Worm (Caenorhabditis elegans) whole organism, mixed stage, embryonic: ENCODE results near the gene clec-132.

ENCODE experiments used
- bed-3 ChIP-seq: fragments of 200-800 bp; sonication (Bioruptor generic); optimal IDR thresholded peaks from 3 replicates; lab custom pipeline; 2018; ENCODE audit warnings: mild to moderate bottlenecking, missing genetic modification characterization, moderate library complexity, missing compliant biosample characterization
- blmp-1 ChIP-seq: fragments of 150-350 bp; optimal IDR thresholded peaks from 2 replicates; lab custom pipeline; 2014; ENCODE audit warnings: missing biosample characterization, missing genetic modification characterization
- ceh-39 ChIP-seq: fragments of 150-350 bp; optimal IDR thresholded peaks from 2 replicates; lab custom pipeline; 2014; ENCODE audit warnings: missing biosample characterization, missing genetic modification characterization
- ceh-83 ChIP-seq: fragments of 200-800 bp; sonication (Bioruptor generic); optimal IDR thresholded peaks from 2 replicates; lab custom pipeline; 2018; ENCODE audit warnings: mild to moderate bottlenecking, missing genetic modification characterization, missing compliant biosample characterization
- ces-1 ChIP-seq: fragments of 150-350 bp; optimal IDR thresholded peaks from 2 replicates; lab custom pipeline; 2014; ENCODE audit warnings: missing biosample characterization, missing genetic modification reagents, missing genetic modification characterization
- cnd-1 ChIP-seq: fragments of 200-800 bp; sonication (Bioruptor generic); optimal IDR thresholded peaks from 2 replicates; lab custom pipeline; 2018; ENCODE audit warnings: mild to moderate bottlenecking, missing genetic modification characterization, missing compliant biosample characterization
- drap-1 ChIP-seq: fragments of 200-800 bp; sonication (Bioruptor generic); optimal IDR thresholded peaks from 3 replicates; lab custom pipeline; 2018; ENCODE audit warnings: mild to moderate bottlenecking, missing genetic modification characterization, missing compliant biosample characterization
- elt-3 ChIP-seq: fragments of 150-350 bp; optimal IDR thresholded peaks from 2 replicates; lab custom pipeline; 2014; ENCODE audit warnings: missing biosample characterization, missing genetic modification characterization
- flh-1 ChIP-seq: fragments of 200-800 bp; sonication (Bioruptor generic); optimal IDR thresholded peaks from 2 replicates; lab custom pipeline; 2018; ENCODE audit warnings: mild to moderate bottlenecking, missing genetic modification characterization, moderate library complexity, missing compliant biosample characterization
- lin-13 ChIP-seq: fragments of 150-350 bp; optimal IDR thresholded peaks from 2 replicates; lab custom pipeline; 2014; ENCODE audit warnings: missing biosample characterization, missing genetic modification characterization
- lin-32 ChIP-seq: fragments of 200-800 bp; sonication (Bioruptor generic); optimal IDR thresholded peaks from 2 replicates; lab custom pipeline; 2018; ENCODE audit warnings: mild to moderate bottlenecking, missing genetic modification characterization, missing compliant biosample characterization
- lsy-2 ChIP-seq: fragments of 150-350 bp; optimal IDR thresholded peaks from 2 replicates; lab custom pipeline; 2014; ENCODE audit warnings: missing biosample characterization, missing genetic modification characterization
- mab-5 ChIP-seq: fragments of 150-350 bp; optimal IDR thresholded peaks from 2 replicates; lab custom pipeline; 2014; ENCODE audit warnings: missing biosample characterization, missing genetic modification characterization
- mep-1 ChIP-seq: fragments of 150-350 bp; optimal IDR thresholded peaks from 2 replicates; lab custom pipeline; 2017; ENCODE audit warnings: missing biosample characterization, missing genetic modification reagents, missing genetic modification characterization, inconsistent platforms
- mls-2 ChIP-seq: sonication (generic microtip); optimal IDR thresholded peaks from 2 replicates; lab custom pipeline; 2016; ENCODE audit warnings: mild to moderate bottlenecking, missing genetic modification characterization, moderate library complexity, missing compliant biosample characterization
- nhr-12 ChIP-seq: fragments of 150-350 bp; optimal IDR thresholded peaks from 2 replicates; lab custom pipeline; 2014; ENCODE audit warnings: missing biosample characterization, missing genetic modification characterization
- nhr-2 ChIP-seq: fragments of 150-350 bp; optimal IDR thresholded peaks from 2 replicates; lab custom pipeline; 2014; ENCODE audit warnings: missing biosample characterization, missing genetic modification characterization
- nhr-237 ChIP-seq: fragments of 150-350 bp; optimal IDR thresholded peaks from 2 replicates; lab custom pipeline; 2014; ENCODE audit warnings: missing biosample characterization, missing genetic modification characterization
- nhr-28 ChIP-seq: fragments of 150-350 bp; optimal IDR thresholded peaks from 2 replicates; lab custom pipeline; 2014; ENCODE audit warnings: missing biosample characterization, missing genetic modification characterization
- nhr-76 ChIP-seq: sonication (generic microtip); optimal IDR thresholded peaks from 2 replicates; lab custom pipeline; 2017; ENCODE audit warnings: missing biosample characterization, missing genetic modification characterization
- pha-4 ChIP-seq: fragments of 150-350 bp; optimal IDR thresholded peaks from 2 replicates; lab custom pipeline; 2018; ENCODE audit warnings: missing biosample characterization, missing genetic modification reagents, missing genetic modification characterization
- sem-2 ChIP-seq: fragments of 200-800 bp; sonication (Bioruptor generic); optimal IDR thresholded peaks from 2 replicates; lab custom pipeline; 2018; ENCODE audit warnings: mild to moderate bottlenecking, missing genetic modification characterization, missing compliant biosample characterization
- snpc-4 ChIP-seq: fragments of 150-350 bp; optimal IDR thresholded peaks from 2 replicates; lab custom pipeline; 2014; ENCODE audit warnings: missing biosample characterization, missing genetic modification characterization
- sptf-1 ChIP-seq: sonication (generic microtip); optimal IDR thresholded peaks from 2 replicates; lab custom pipeline; 2017; ENCODE audit warnings: mild to moderate bottlenecking, missing genetic modification characterization, moderate library complexity, missing compliant biosample characterization
- tbx-8 ChIP-seq: fragments of 200-800 bp; sonication (Bioruptor generic); optimal IDR thresholded peaks from 2 replicates; lab custom pipeline; 2018; ENCODE audit warnings: mild to moderate bottlenecking, missing genetic modification characterization, moderate library complexity, missing compliant biosample characterization
- unc-120 ChIP-seq: sonication (generic microtip); optimal IDR thresholded peaks from 2 replicates; lab custom pipeline; 2017; ENCODE audit warnings: missing genetic modification characterization, missing compliant biosample characterization; ENCODE audit not compliant: poor library complexity, severe bottlenecking
- unc-39 ChIP-seq: fragments of 150-350 bp; optimal IDR thresholded peaks from 2 replicates; lab custom pipeline; 2014; ENCODE audit warnings: missing biosample characterization, missing genetic modification characterization
- unc-62 ChIP-seq: fragments of 150-350 bp; optimal IDR thresholded peaks from 2 replicates; lab custom pipeline; 2014; ENCODE audit warnings: missing biosample characterization, missing genetic modification reagents, missing genetic modification characterization
- zip-8 ChIP-seq: fragments of 150-350 bp; optimal IDR thresholded peaks from 2 replicates; lab custom pipeline; 2014; ENCODE audit warnings: missing biosample characterization, missing genetic modification characterization

clec-132 gene

ce11 chrII:3554673-3555072, 22.2 kb upstream of the clec-132 start:
- TF ChIP-seq zip-8 = no peak
- no peak for TF ChIP-seq ces-1 (GFP tag; lab: Kevin White, UChicago)
- TF ChIP-seq sptf-1 (tag; lab: Kevin White, UChicago) = no peak
- no peak for TF ChIP-seq sem-2 (GFP tag; lab: Kevin White, UChicago)
- no peak for TF ChIP-seq nhr-12 (tag; lab: Kevin White, UChicago)
- no peak for TF ChIP-seq lin-32 (GFP tag; lab: Kevin White, UChicago)
- TF ChIP-seq unc-39 (tag; lab: Kevin White, UChicago) = no peak
- no peak for TF ChIP-seq mep-1 (tag; lab: Kevin White, UChicago)
- TF ChIP-seq flh-1 (GFP tag; lab: Kevin White, UChicago) = no peak
- no peak for TF ChIP-seq snpc-4 (tag; lab: Kevin White, UChicago)
- no peak for TF ChIP-seq unc-62 (GFP tag; lab: Kevin White, UChicago)

- TF ChIP-seq blmp-1 (no peak), unc-120 (no peak), cnd-1 (tag; lab: Kevin White, UChicago) (no peak), drap-1 (no peak), ceh-39 (tag; lab: Kevin White, UChicago) (no peak)
- TF ChIP-seq, all 35 proteins: peak for 0
Observed at ce11 chrII:3555281-3555680, 21.6 kb upstream of the clec-132 start.

DNA sequence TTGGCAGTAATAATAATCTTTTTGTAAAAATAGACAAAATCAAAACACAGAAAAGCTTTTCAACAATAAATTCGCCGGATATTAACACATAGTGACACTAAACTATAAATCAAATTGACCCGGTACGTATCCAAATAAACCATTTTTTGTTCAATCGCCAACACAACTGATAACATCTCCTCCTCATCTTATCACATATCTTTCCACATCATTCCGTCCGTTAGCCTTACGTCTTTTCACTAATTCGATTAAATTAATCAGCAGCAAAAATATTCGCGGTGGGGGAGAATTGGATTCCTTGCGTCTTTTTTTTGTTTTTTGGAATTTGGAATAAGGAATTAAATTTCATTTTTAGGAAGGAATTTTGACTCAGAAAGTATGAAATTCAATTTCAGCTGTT, 20.3 kb upstream of the clec-132 start:
- TF ChIP-seq cnd-1 (tag; lab: Kevin White, UChicago) (no peak), drap-1 (no peak), mab-5 (tag; lab: Kevin White, UChicago) (no peak), nhr-28 (tag; lab: Kevin White, UChicago) (no peak), nhr-2 (tag; lab: Kevin White, UChicago) (no peak), mls-2 (tag; lab: Kevin White, UChicago) (no peak), pha-4 (tag; lab: Kevin White, UChicago) (no peak), ceh-39 (tag; lab: Kevin White, UChicago) (no peak), lin-32 (GFP tag; lab: Kevin White, UChicago) (no peak), blmp-1 (no peak), lin-13 (tag; lab: Kevin White, UChicago) (no peak)

DNA sequence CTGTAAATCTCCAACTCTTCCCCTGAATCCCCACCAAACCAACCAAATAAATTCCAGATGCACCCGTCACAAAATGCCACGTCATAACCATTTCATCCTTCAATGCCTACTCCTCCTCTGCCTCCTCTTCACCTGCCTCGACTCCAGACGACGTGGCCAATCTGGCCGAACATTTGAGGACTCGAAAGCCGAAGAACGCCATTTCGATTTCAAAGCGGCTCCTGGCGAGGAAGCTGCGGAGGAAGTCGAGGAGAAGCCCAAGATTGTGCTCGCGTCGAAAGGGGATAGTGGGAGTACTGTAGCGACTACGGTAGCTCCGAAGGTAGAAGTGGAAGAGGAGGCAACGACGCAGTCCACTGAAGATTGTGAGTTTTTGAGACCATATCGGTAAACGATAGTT, 19.4 kb upstream of the clec-132 start, which contains the start of gene lgc-45:
lgc-45 (plus strand) TSS at position 56 of the 400 bp plus-strand sequence.
- no peak for TF ChIP-seq ces-1 (GFP tag; lab: Kevin White, UChicago)
- no peak for TF ChIP-seq unc-62 (GFP tag; lab: Kevin White, UChicago)
- TF ChIP-seq nhr-76 = no peak
- no peak for TF ChIP-seq ceh-83 (GFP tag; lab: Kevin White, UChicago)
- TF ChIP-seq drap-1 = no peak
- TF ChIP-seq zip-8 = no peak
- TF ChIP-seq mab-5 (tag; lab: Kevin White, UChicago) = no peak
- no peak for TF ChIP-seq nhr-12 (tag; lab: Kevin White, UChicago)
- no peak for TF ChIP-seq unc-120
- TF ChIP-seq lsy-2 = no peak
- no peak for TF ChIP-seq mls-2 (tag; lab: Kevin White, UChicago)
- no peak for TF ChIP-seq flh-1 (GFP tag; lab: Kevin White, UChicago)

ce11 chrII:3560592-3560991, 16.2 kb upstream of the clec-132 start, which contains the start of gene W10G11.1:
W10G11.1 (minus strand) TSS chrII:3560692.
- TF ChIP-seq lsy-2 = no peak
- TF ChIP-seq nhr-237 (tag; lab: Kevin White, UChicago) = no peak
- no peak for TF ChIP-seq zip-8
- no peak for TF ChIP-seq mls-2 (tag; lab: Kevin White, UChicago)
- TF ChIP-seq unc-39 (tag; lab: Kevin White, UChicago) = no peak
- no peak for TF ChIP-seq bed-3 (GFP tag; lab: Kevin White, UChicago)
- TF ChIP-seq mab-5 (tag; lab: Kevin White, UChicago) = no peak
- no peak for TF ChIP-seq elt-3 (tag; lab: Kevin White, UChicago)
- no peak for TF ChIP-seq nhr-76
- no peak for TF ChIP-seq ceh-83 (GFP tag; lab: Kevin White, UChicago)
- TF ChIP-seq blmp-1 = no peak
- TF ChIP-seq ceh-39 (tag; lab: Kevin White, UChicago) = no peak
- TF ChIP-seq tbx-8 (GFP tag; lab: Kevin White, UChicago) = no peak
- TF ChIP-seq ces-1 (GFP tag; lab: Kevin White, UChicago) = no peak
- TF ChIP-seq lin-32 (GFP tag; lab: Kevin White, UChicago) = no peak
- no peak for TF ChIP-seq mep-1 (tag; lab: Kevin White, UChicago)
- TF ChIP-seq unc-120 = no peak
- TF ChIP-seq drap-1 = no peak
- TF ChIP-seq nhr-12 (tag; lab: Kevin White, UChicago) = no peak
- TF ChIP-seq, all 35 proteins: peak for 0
